Fruit fly (Drosophila melanogaster) whole organism, wandering third instar larva: Measurements from ENCODE around the gene Zasp66.

Experiments
- Abd-B ChIP-seq: fragments of >200 bp; optimal IDR thresholded peaks from 2 replicates; lab custom pipeline; 2017; ENCODE audit warnings: missing biosample characterization, missing genetic modification characterization
- GATAd ChIP-seq: sonication (Bioruptor generic); optimal IDR thresholded peaks from 2 replicates; lab custom pipeline; 2016; ENCODE audit warnings: missing biosample characterization, missing genetic modification characterization
- Hnf4 ChIP-seq: fragments of 200-800 bp; sonication (Bioruptor generic); optimal IDR thresholded peaks from 2 replicates; lab custom pipeline; 2016; ENCODE audit warnings: missing biosample characterization, mild to moderate bottlenecking, missing genetic modification characterization
- Mio ChIP-seq: sonication (Bioruptor generic); optimal IDR thresholded peaks from 2 replicates; lab custom pipeline; 2016; ENCODE audit warnings: missing biosample characterization, missing genetic modification characterization
- Vsx2 ChIP-seq: fragments of 200-300, 225-300 bp; sonication (Bioruptor generic); optimal IDR thresholded peaks from 2 replicates; lab custom pipeline; 2018; ENCODE audit warnings: missing biosample characterization, missing genetic modification characterization; ENCODE audit not compliant: partially characterized antibody
- br ChIP-seq: fragments of 200-800 bp; sonication (Bioruptor generic); optimal IDR thresholded peaks from 2 replicates; lab custom pipeline; 2016; ENCODE audit warnings: missing biosample characterization, missing genetic modification characterization
- brk ChIP-seq: fragments of 200-800 bp; sonication (Bioruptor generic); optimal IDR thresholded peaks from 2 replicates; lab custom pipeline; 2016; ENCODE audit warnings: missing biosample characterization, mild to moderate bottlenecking, missing genetic modification characterization
- h ChIP-seq: fragments of 200-800 bp; sonication (Bioruptor generic); optimal IDR thresholded peaks from 3 replicates; lab custom pipeline; 2016; ENCODE audit warnings: missing biosample characterization, mild to moderate bottlenecking, missing genetic modification characterization
- jim ChIP-seq: fragments of 175-275, 200-325 bp; sonication (Bioruptor generic); optimal IDR thresholded peaks from 2 replicates; lab custom pipeline; 2016; ENCODE audit warnings: missing biosample characterization, mild to moderate bottlenecking, missing genetic modification characterization
- lola ChIP-seq: fragments of >200 bp; optimal IDR thresholded peaks from 2 replicates; lab custom pipeline; 2017; ENCODE audit warnings: missing biosample characterization, missing genetic modification characterization
- sage ChIP-seq: fragments of 200-800 bp; sonication (Bioruptor generic); optimal IDR thresholded peaks from 2 replicates; lab custom pipeline; 2016; ENCODE audit warnings: missing biosample characterization, mild to moderate bottlenecking, missing genetic modification characterization

DNA sequence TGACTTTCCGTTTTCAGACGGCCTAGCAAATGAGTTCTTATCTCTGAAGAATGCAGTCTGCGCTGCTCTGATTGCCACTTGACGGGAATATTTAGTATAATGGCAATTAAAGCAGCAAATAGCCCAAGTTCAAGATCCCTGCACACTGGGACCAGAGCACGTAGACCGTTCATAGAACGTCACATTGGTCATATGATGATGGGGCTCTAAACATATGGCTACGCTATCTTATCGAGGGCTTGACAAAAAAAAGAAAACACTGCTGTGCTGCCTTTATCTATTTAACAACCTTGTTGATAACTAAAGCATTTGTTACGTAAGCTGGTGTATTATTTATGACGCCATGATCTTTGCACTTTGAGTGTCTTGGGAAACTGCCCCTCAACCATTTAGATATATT, 43.4 kb upstream of the Zasp66 start:
- no peak for TF ChIP-seq h (GFP tag; lab: Kevin White, UChicago)
- TF ChIP-seq Hnf4 (GFP tag; lab: Kevin White, UChicago): no peak
- no peak for TF ChIP-seq GATAd
- no peak for TF ChIP-seq brk (GFP tag; lab: Kevin White, UChicago)
- no peak for TF ChIP-seq jim
- no peak for TF ChIP-seq Abd-B (GFP tag; lab: Kevin White, UChicago)
- TF ChIP-seq Mio (GFP tag; lab: Kevin White, UChicago): no peak
- TF ChIP-seq sage (GFP tag; lab: Kevin White, UChicago): no peak
- no peak for TF ChIP-seq lola (GFP tag; lab: Kevin White, UChicago)
- TF ChIP-seq Vsx2 (GFP tag; lab: Kevin White, UChicago): peak; percentile 32
- peak; percentile 45 for TF ChIP-seq br
